Worm (Caenorhabditis elegans) whole organism, young adult: Measurements from ENCODE around the gene M163.8.

Experiments
- B0035.1 ChIP-seq: sonication (generic microtip); optimal IDR thresholded peaks from 2 replicates; lab custom pipeline; 2016; ENCODE audit warnings: missing genetic modification characterization, mild to moderate bottlenecking, missing compliant biosample characterization, missing genotype, missing genetic modification reagents
- C06A6.2 ChIP-seq: fragments of 200-800 bp; sonication (Bioruptor generic); conservative IDR thresholded peaks from 2 replicates; pipeline ENCODE4 v1.3.6; 2022; ENCODE audit warnings: missing genetic modification characterization, missing compliant biosample characterization
- D2030.7 ChIP-seq: fragments of 200-800 bp; sonication (Bioruptor generic); IDR thresholded peaks from 2 replicates; pipeline ENCODE4 v1.3.6; 2022; ENCODE audit warnings: missing genetic modification reagents, missing genetic modification characterization, missing compliant biosample characterization
- F23B12.7 ChIP-seq: sonication (generic microtip); optimal IDR thresholded peaks from 2 replicates; lab custom pipeline; 2017; ENCODE audit warnings: missing genetic modification characterization, mild to moderate bottlenecking, missing compliant biosample characterization, antibody characterized with exemption, moderate library complexity; ENCODE audit not compliant: insufficient read depth
- F33H1.4 ChIP-seq: fragments of 200-800 bp; sonication (Bioruptor generic); IDR thresholded peaks from 2 replicates; pipeline ENCODE4 v1.3.6; 2022; ENCODE audit warnings: missing genetic modification reagents, missing genetic modification characterization, missing compliant biosample characterization
- F49E8.2 ChIP-seq: sonication (generic microtip); optimal IDR thresholded peaks from 3 replicates; lab custom pipeline; 2017; ENCODE audit warnings: missing genetic modification characterization, mild to moderate bottlenecking, missing compliant biosample characterization, antibody characterized with exemption, moderate library complexity; ENCODE audit not compliant: insufficient read depth
- F55B11.4 ChIP-seq: sonication (generic microtip); optimal IDR thresholded peaks from 2 replicates; lab custom pipeline; 2016; ENCODE audit warnings: missing compliant biosample characterization, missing genetic modification characterization, borderline replicate concordance; ENCODE audit not compliant: insufficient read depth
- F57A8.1 ChIP-seq: fragments of 200-800 bp; sonication (Bioruptor generic); optimal IDR thresholded peaks from 2 replicates; lab custom pipeline; 2018; ENCODE audit warnings: mild to moderate bottlenecking, missing genetic modification characterization, moderate library complexity, missing compliant biosample characterization
- T26A5.8 ChIP-seq: sonication (generic microtip); optimal IDR thresholded peaks from 2 replicates; lab custom pipeline; 2016; ENCODE audit warnings: missing genetic modification characterization, missing compliant biosample characterization
- Y53F4B.3 ChIP-seq: fragments of 200-800 bp; sonication (Bioruptor generic); IDR thresholded peaks from 2 replicates; pipeline ENCODE4 v1.3.6; 2022; ENCODE audit warnings: missing genetic modification reagents, missing genetic modification characterization, missing compliant biosample characterization
- aptf-3 ChIP-seq: fragments of 200-800 bp; sonication (Bioruptor generic); IDR thresholded peaks from 2 replicates; pipeline ENCODE4 v1.3.6; 2022; ENCODE audit warnings: missing genetic modification characterization, missing compliant biosample characterization
- attf-3 ChIP-seq: fragments of 200-800 bp; sonication (Bioruptor generic); conservative IDR thresholded peaks from 2 replicates; pipeline ENCODE4 v1.3.6; 2022; ENCODE audit warnings: missing genetic modification reagents, missing genetic modification characterization, missing compliant biosample characterization
- attf-5 ChIP-seq: fragments of 200-800 bp; sonication (Bioruptor generic); optimal IDR thresholded peaks from 2 replicates; lab custom pipeline; 2018; ENCODE audit warnings: mild to moderate bottlenecking, missing genetic modification characterization, missing compliant biosample characterization
- bed-1 ChIP-seq: fragments of 200-800 bp; sonication (Bioruptor generic); IDR thresholded peaks from 2 replicates; pipeline ENCODE4 v1.3.6; 2022; ENCODE audit warnings: missing genetic modification reagents, missing genetic modification characterization, missing compliant biosample characterization
- cebp-2 ChIP-seq: fragments of 200-800 bp; sonication (Bioruptor generic); IDR thresholded peaks from 2 replicates; pipeline ENCODE4 v1.3.6; 2022; ENCODE audit warnings: missing genetic modification characterization, missing compliant biosample characterization
- ceh-27 ChIP-seq: fragments of 200-800 bp; sonication (Bioruptor generic); optimal IDR thresholded peaks from 2 replicates; lab custom pipeline; 2018; ENCODE audit warnings: mild to moderate bottlenecking, missing genetic modification characterization, moderate library complexity, missing compliant biosample characterization
- efl-1 ChIP-seq: fragments of 150-350 bp; optimal IDR thresholded peaks from 2 replicates; lab custom pipeline; 2014; ENCODE audit warnings: missing biosample characterization, missing genetic modification reagents, missing genetic modification characterization
- egrh-3 ChIP-seq: fragments of 200-800 bp; sonication (Bioruptor generic); IDR thresholded peaks from 2 replicates; pipeline ENCODE4 v1.3.6; 2022; ENCODE audit warnings: missing genetic modification reagents, missing genetic modification characterization, missing compliant biosample characterization
- ets-4 ChIP-seq: fragments of 200-800 bp; sonication (Bioruptor generic); optimal IDR thresholded peaks from 2 replicates; lab custom pipeline; 2018; ENCODE audit warnings: mild to moderate bottlenecking, missing genetic modification characterization, missing compliant biosample characterization
- gei-17 ChIP-seq: fragments of 200-800 bp; sonication (Bioruptor generic); optimal IDR thresholded peaks from 2 replicates; lab custom pipeline; 2018; ENCODE audit warnings: mild to moderate bottlenecking, missing genetic modification characterization, missing compliant biosample characterization
- him-1 ChIP-seq: sonication (generic microtip); optimal IDR thresholded peaks from 2 replicates; lab custom pipeline; 2016; ENCODE audit warnings: missing genotype, missing genetic modification reagents, missing genetic modification characterization, missing compliant biosample characterization
- hmg-1.2 ChIP-seq: fragments of 200-800 bp; sonication (Bioruptor generic); IDR thresholded peaks from 2 replicates; pipeline ENCODE4 v1.3.6; 2022; ENCODE audit warnings: missing genetic modification reagents, missing genetic modification characterization, missing compliant biosample characterization
- lag-1 ChIP-seq: fragments of 200-800 bp; sonication (Bioruptor generic); IDR thresholded peaks from 2 replicates; pipeline ENCODE4 v1.3.6; 2022; ENCODE audit warnings: missing genetic modification reagents, missing genetic modification characterization, missing compliant biosample characterization
- let-607 ChIP-seq, 2 experiments: fragments of 200-800 bp in 1 of 2; sonication (Bioruptor generic) in 1 of 2; sonication (generic microtip) in 1 of 2; optimal IDR thresholded peaks; 2 replicates each; lab custom pipeline; 2016 to 2018; ENCODE audit warnings: mild to moderate bottlenecking in 2 of 2, missing compliant biosample characterization in 2 of 2, missing genetic modification characterization in 2 of 2, moderate library complexity in 2 of 2, missing genotype in 1 of 2
- lin-35 ChIP-seq, 3 experiments: fragments of 150-350 bp in 2 of 3; sonication (generic microtip) in 1 of 3; optimal IDR thresholded peaks; 2 replicates each; lab custom pipeline; 2014 to 2018; ENCODE audit warnings: missing biosample characterization in 3 of 3, missing genetic modification characterization in 3 of 3, missing genetic modification reagents in 3 of 3
- lin-54 ChIP-seq: fragments of 200-800 bp; sonication (Bioruptor generic); optimal IDR thresholded peaks from 2 replicates; lab custom pipeline; 2018; ENCODE audit warnings: mild to moderate bottlenecking, missing genetic modification characterization, missing compliant biosample characterization
- madf-8 ChIP-seq: fragments of 200-800 bp; sonication (Bioruptor generic); conservative IDR thresholded peaks from 2 replicates; pipeline ENCODE4 v1.3.6; 2022; ENCODE audit warnings: missing genetic modification reagents, missing genetic modification characterization, missing compliant biosample characterization
- nhr-27 ChIP-seq: fragments of 200-800 bp; sonication (Bioruptor generic); optimal IDR thresholded peaks from 2 replicates; lab custom pipeline; 2018; ENCODE audit warnings: mild to moderate bottlenecking, missing genetic modification characterization, moderate library complexity, missing compliant biosample characterization
- nhr-90 ChIP-seq: sonication (generic microtip); optimal IDR thresholded peaks from 2 replicates; lab custom pipeline; 2016; ENCODE audit warnings: missing genotype, mild to moderate bottlenecking, missing genetic modification characterization, missing compliant biosample characterization
- rec-8 ChIP-seq, 2 experiments: sonication (generic microtip); optimal IDR thresholded peaks; 2 replicates each; lab custom pipeline; 2016; ENCODE audit warnings: mild to moderate bottlenecking in 2 of 2, missing genetic modification characterization in 2 of 2, missing genetic modification reagents in 2 of 2, missing genotype in 2 of 2, missing biosample characterization in 1 of 2, missing compliant biosample characterization in 1 of 2, moderate library complexity in 1 of 2
- sdz-38 ChIP-seq: sonication (generic microtip); optimal IDR thresholded peaks from 2 replicates; lab custom pipeline; 2016; ENCODE audit warnings: missing genotype, missing genetic modification characterization, missing compliant biosample characterization
- snpc-1.3 ChIP-seq: sonication (generic microtip); optimal IDR thresholded peaks from 2 replicates; lab custom pipeline; 2017; ENCODE audit warnings: missing genetic modification characterization, mild to moderate bottlenecking, missing compliant biosample characterization, antibody characterized with exemption, moderate library complexity, missing genotype, missing genetic modification reagents; ENCODE audit not compliant: insufficient read depth
- snpc-3.4 ChIP-seq: sonication (generic microtip); optimal IDR thresholded peaks from 2 replicates; lab custom pipeline; 2017; ENCODE audit warnings: missing genetic modification characterization, mild to moderate bottlenecking, missing compliant biosample characterization, antibody characterized with exemption, moderate library complexity, missing genotype, missing genetic modification reagents
- snpc-4 ChIP-seq, 5 experiments: fragments of 150-350 bp in 1 of 5; sonication (generic microtip) in 4 of 5; optimal IDR thresholded peaks; 2 replicates each; lab custom pipeline; 2014 to 2018; ENCODE audit warnings: missing genetic modification characterization in 5 of 5, missing biosample characterization in 3 of 5, antibody characterized with exemption in 2 of 5, mild to moderate bottlenecking in 2 of 5, missing compliant biosample characterization in 2 of 5, missing genotype in 2 of 5, moderate library complexity in 2 of 5, missing genetic modification reagents in 1 of 5
- tbp1 ChIP-seq: fragments of 200-800 bp; sonication (Bioruptor generic); optimal IDR thresholded peaks from 2 replicates; lab custom pipeline; 2018; ENCODE audit warnings: mild to moderate bottlenecking, missing genetic modification characterization, missing compliant biosample characterization
- zfh-2 ChIP-seq: fragments of 200-800 bp; sonication (Bioruptor generic); conservative IDR thresholded peaks from 2 replicates; pipeline ENCODE4 v1.3.6; 2022; ENCODE audit warnings: missing genetic modification reagents, missing genetic modification characterization, missing compliant biosample characterization

The M163.8 gene

DNA sequence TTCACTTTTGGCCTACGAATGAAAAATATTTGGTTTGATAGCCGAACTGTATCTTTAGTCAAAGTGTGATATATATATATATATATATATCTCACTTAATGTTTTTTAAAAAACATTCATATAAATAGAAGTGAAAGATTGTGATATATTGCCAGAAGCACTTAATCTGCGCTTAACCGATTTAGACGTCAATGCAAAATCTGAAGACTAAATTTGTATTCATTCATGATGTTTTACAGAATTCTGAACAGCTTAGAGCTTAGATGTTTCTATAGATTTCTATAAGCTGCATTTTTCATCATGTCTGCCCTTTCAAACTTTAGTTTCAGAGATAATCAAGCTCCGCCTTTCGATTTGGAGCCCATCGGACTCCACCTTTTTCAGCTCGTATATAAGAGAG, 42.6 kb upstream of the M163.8 start, which contains the start of gene F23D12.3:
Gene F23D12.3, plus strand, starts transcription at position 301 of the 400 bp plus-strand sequence.
- TF ChIP-seq F57A8.1 (GFP tag; lab: Kevin White, UChicago) (no peak), attf-3 (GFP tag; lab: Robert Waterston, UW) (no peak), Y53F4B.3 (GFP tag; lab: Robert Waterston, UW) (no peak), let-607 (tag; optimal IDR thresholded peaks at IDR 0.05; lab: Kevin White, UChicago) (no peak), lin-54 (no peak), T26A5.8 (tag; lab: Kevin White, UChicago) (no peak), snpc-3.4 (tag; lab: Kevin White, UChicago) (no peak), nhr-27 (tag; lab: Kevin White, UChicago) (no peak), cebp-2 (GFP tag; lab: Robert Waterston, UW) (no peak), D2030.7 (no peak), nhr-90 (no peak), F33H1.4 (GFP tag; lab: Robert Waterston, UW) (no peak), sdz-38 (tag; lab: Kevin White, UChicago) (no peak), hmg-1.2 (no peak), snpc-1.3 (tag; lab: Kevin White, UChicago) (no peak)

- no peak for TF ChIP-seq C06A6.2 (GFP tag; lab: Robert Waterston, UW)
- TF ChIP-seq snpc-4 (GFP tag; optimal IDR thresholded peaks at IDR 0.05; lab: Kevin White, UChicago): no peak
- no peak for TF ChIP-seq snpc-4 (tag; optimal IDR thresholded peaks at IDR 0.05; lab: Kevin White, UChicago)
- no peak for TF ChIP-seq F49E8.2 (tag; lab: Kevin White, UChicago)
- TF ChIP-seq madf-8 (GFP tag; lab: Robert Waterston, UW): no peak
- no peak for TF ChIP-seq him-1 (tag; lab: Kevin White, UChicago)
- no peak for TF ChIP-seq lin-35 (GFP tag; optimal IDR thresholded peaks at IDR 0.05; lab: Kevin White, UChicago)
- TF ChIP-seq F55B11.4: no peak
- no peak for TF ChIP-seq ceh-27 (GFP tag; lab: Kevin White, UChicago)
- no peak for TF ChIP-seq gei-17 (GFP tag; lab: Kevin White, UChicago)
Measured at ce11 chrX:14444701-14445100, 40.2 kb upstream of the M163.8 start, which contains the start of gene F23D12.4. TSS of gene F23D12.4 (plus strand) at chrX:14445001.

ce11 chrX:14447498-14447897, 37.4 kb upstream of the M163.8 start:
- TF ChIP-seq attf-5 (GFP tag; lab: Kevin White, UChicago): no peak

ce11 chrX:14447910-14448309, 37.0 kb upstream of the M163.8 start, which contains the start of gene jmjd-3.2:
TSS of gene jmjd-3.2 (plus strand) at chrX:14448210.
- TF ChIP-seq lag-1 (GFP tag; lab: Robert Waterston, UW) (no peak), aptf-3 (GFP tag; lab: Robert Waterston, UW) (no peak), bed-1 (no peak), egrh-3 (no peak), ets-4 (GFP tag; lab: Kevin White, UChicago) (no peak), rec-8 (tag; optimal IDR thresholded peaks at IDR 0.05; lab: Kevin White, UChicago) (no peak), F23B12.7 (tag; lab: Kevin White, UChicago) (no peak), B0035.1 (no peak), zfh-2 (GFP tag; lab: Robert Waterston, UW) (no peak), efl-1 (GFP tag; lab: Kevin White, UChicago) (no peak), tbp1 (GFP tag; lab: Kevin White, UChicago) (no peak)
- TF ChIP-seq, all 124 proteins: peak for 0
